Worm (Caenorhabditis elegans) whole organism, mixed stage, embryonic: ENCODE measurements around the gene par-5.
A peak's percentile ranks its signal among the peaks of the same experiment; 100 is the strongest.

Source experiments
- blmp-1 ChIP-seq: fragments of 150-350 bp; optimal IDR thresholded peaks from 2 replicates; lab custom pipeline; 2014; ENCODE audit warnings: missing biosample characterization, missing genetic modification characterization
- ceh-43 ChIP-seq: fragments of 200-800 bp; sonication (Bioruptor generic); optimal IDR thresholded peaks from 2 replicates; lab custom pipeline; 2018; ENCODE audit warnings: mild to moderate bottlenecking, missing genetic modification characterization, moderate library complexity, missing compliant biosample characterization
- drap-1 ChIP-seq: fragments of 200-800 bp; sonication (Bioruptor generic); optimal IDR thresholded peaks from 3 replicates; lab custom pipeline; 2018; ENCODE audit warnings: mild to moderate bottlenecking, missing genetic modification characterization, missing compliant biosample characterization
- elt-1 ChIP-seq: sonication (generic microtip); optimal IDR thresholded peaks from 2 replicates; lab custom pipeline; 2017; ENCODE audit warnings: missing genetic modification characterization, mild to moderate bottlenecking, missing compliant biosample characterization, antibody characterized with exemption, moderate library complexity, borderline replicate concordance; ENCODE audit not compliant: insufficient read depth
- elt-3 ChIP-seq: fragments of 150-350 bp; optimal IDR thresholded peaks from 2 replicates; lab custom pipeline; 2014; ENCODE audit warnings: missing biosample characterization, missing genetic modification characterization
- flh-1 ChIP-seq: fragments of 200-800 bp; sonication (Bioruptor generic); optimal IDR thresholded peaks from 2 replicates; lab custom pipeline; 2018; ENCODE audit warnings: mild to moderate bottlenecking, missing genetic modification characterization, moderate library complexity, missing compliant biosample characterization
- mls-2 ChIP-seq: sonication (generic microtip); optimal IDR thresholded peaks from 2 replicates; lab custom pipeline; 2016; ENCODE audit warnings: mild to moderate bottlenecking, missing genetic modification characterization, moderate library complexity, missing compliant biosample characterization
- nhr-28 ChIP-seq: fragments of 150-350 bp; optimal IDR thresholded peaks from 2 replicates; lab custom pipeline; 2014; ENCODE audit warnings: missing biosample characterization, missing genetic modification characterization
- nhr-76 ChIP-seq: sonication (generic microtip); optimal IDR thresholded peaks from 2 replicates; lab custom pipeline; 2017; ENCODE audit warnings: missing biosample characterization, missing genetic modification characterization
- pha-4 ChIP-seq: fragments of 150-350 bp; optimal IDR thresholded peaks from 2 replicates; lab custom pipeline; 2018; ENCODE audit warnings: missing biosample characterization, missing genetic modification reagents, missing genetic modification characterization
- sem-2 ChIP-seq: fragments of 200-800 bp; sonication (Bioruptor generic); optimal IDR thresholded peaks from 2 replicates; lab custom pipeline; 2018; ENCODE audit warnings: mild to moderate bottlenecking, missing genetic modification characterization, missing compliant biosample characterization
- snpc-4 ChIP-seq: fragments of 150-350 bp; optimal IDR thresholded peaks from 2 replicates; lab custom pipeline; 2014; ENCODE audit warnings: missing biosample characterization, missing genetic modification characterization
- unc-62 ChIP-seq: fragments of 150-350 bp; optimal IDR thresholded peaks from 2 replicates; lab custom pipeline; 2014; ENCODE audit warnings: missing biosample characterization, missing genetic modification reagents, missing genetic modification characterization
- ztf-11 ChIP-seq: fragments of 150-350 bp; optimal IDR thresholded peaks from 2 replicates; lab custom pipeline; 2014; ENCODE audit warnings: missing biosample characterization, missing genetic modification characterization

DNA sequence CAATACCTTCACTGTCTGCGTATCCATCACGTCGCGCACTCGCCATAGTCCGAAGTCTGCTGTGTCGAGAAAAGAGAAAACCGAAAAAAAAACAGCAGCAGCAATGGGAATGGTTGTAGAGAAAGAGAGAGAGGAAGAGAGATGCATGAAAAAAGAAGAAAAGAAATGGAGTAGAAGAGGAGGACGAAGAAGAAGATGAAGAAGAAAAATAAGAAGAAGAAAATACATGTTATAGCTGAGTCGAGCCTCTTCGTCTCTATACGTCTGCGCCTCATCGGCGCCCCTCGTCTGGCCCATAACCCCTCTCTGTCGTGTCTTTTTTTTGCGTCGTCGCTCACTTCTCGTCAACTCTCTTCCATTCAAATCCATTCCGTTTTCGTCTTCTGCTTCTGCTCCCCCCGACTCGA lies 12.0 kb downstream of the par-5 start:
- TF ChIP-seq nhr-28, result no peak
- TF ChIP-seq elt-1 (tag; lab: Kevin White, UChicago), result no peak
- no peak for TF ChIP-seq snpc-4
- no peak for TF ChIP-seq ceh-43 (GFP tag; lab: Kevin White, UChicago)
- no peak for TF ChIP-seq nhr-76 (tag; lab: Kevin White, UChicago)
- TF ChIP-seq elt-3, result no peak
- TF ChIP-seq mls-2 (tag; lab: Kevin White, UChicago), result no peak
- no peak for TF ChIP-seq sem-2 (GFP tag; lab: Kevin White, UChicago)
- TF ChIP-seq ztf-11 (tag; lab: Kevin White, UChicago), result no peak
- no peak for TF ChIP-seq drap-1 (GFP tag; lab: Kevin White, UChicago)
- TF ChIP-seq unc-62, result peak; percentile 42
- TF ChIP-seq blmp-1 (tag; lab: Kevin White, UChicago), result no peak
- TF ChIP-seq pha-4 (tag; lab: Kevin White, UChicago), result no peak
- TF ChIP-seq flh-1 (GFP tag; lab: Kevin White, UChicago), result no peak
